Worm (Caenorhabditis elegans): Measurements from ENCODE around the gene dpyd-1.

Gene dpyd-1

ce11 chrX:5515459-5515858, 47.8 kb downstream of the dpyd-1 start:
- peak; percentile 88 for TF ChIP-seq unc-42 (tag; optimal IDR thresholded peaks at IDR 0.05)
- no peak for TF ChIP-seq ceh-22 (tag; optimal IDR thresholded peaks at IDR 0.05)
- no peak for TF ChIP-seq dve-1 (tag; optimal IDR thresholded peaks at IDR 0.05)

ce11 chrX:5516365-5516764, 48.7 kb downstream of the dpyd-1 start:
- TF ChIP-seq syd-9 (tag; optimal IDR thresholded peaks at IDR 0.05) (no peak), hlh-13 (GFP tag; optimal IDR thresholded peaks at IDR 0.05) (no peak), tbx-7 (tag; optimal IDR thresholded peaks at IDR 0.05) (no peak), ets-4 (tag; optimal IDR thresholded peaks at IDR 0.05) (no peak), hlh-6 (tag; optimal IDR thresholded peaks at IDR 0.05) (no peak), nhr-232 (tag; optimal IDR thresholded peaks at IDR 0.05) (no peak), che-1 (tag; optimal IDR thresholded peaks at IDR 0.05) (no peak), elt-4 (tag; optimal IDR thresholded peaks at IDR 0.05) (no peak), ceh-2 (tag; optimal IDR thresholded peaks at IDR 0.05) (no peak), C08G9.2 (tag; optimal IDR thresholded peaks at IDR 0.05) (no peak), elt-2 (tag; optimal IDR thresholded peaks at IDR 0.05) (no peak), fax-1 (tag; optimal IDR thresholded peaks at IDR 0.05) (no peak), Y22D7AL.16 (tag; optimal IDR thresholded peaks at IDR 0.05) (no peak), pha-2 (tag; optimal IDR thresholded peaks at IDR 0.05) (no peak), ref-2 (tag; optimal IDR thresholded peaks at IDR 0.05) (no peak), fkh-6 (tag; optimal IDR thresholded peaks at IDR 0.05) (no peak), ama-1 (optimal IDR thresholded peaks at IDR 0.05) (no peak), hlh-8 (tag; optimal IDR thresholded peaks at IDR 0.05) (no peak), dmd-4 (tag; optimal IDR thresholded peaks at IDR 0.05; ENCODE audit: borderline replicate concordance) (no peak), ztf-16 (tag; optimal IDR thresholded peaks at IDR 0.05) (no peak)

ce11 chrX:5517063-5517462, 49.4 kb downstream of the dpyd-1 start, which contains the start of gene T23F2.5:
T23F2.5 (minus strand) TSS chrX:5517163.
- TF ChIP-seq elt-2 (tag; optimal IDR thresholded peaks at IDR 0.05) (no peak), mec-3 (tag; optimal IDR thresholded peaks at IDR 0.05; ENCODE audit: borderline replicate concordance) (no peak), hlh-6 (tag; optimal IDR thresholded peaks at IDR 0.05) (no peak), pag-3 (tag; optimal IDR thresholded peaks at IDR 0.05; ENCODE audit: borderline replicate concordance) (no peak), F13H6.1 (tag; optimal IDR thresholded peaks at IDR 0.05) (no peak)

ce11 chrX:5517844-5518243, 50.2 kb downstream of the dpyd-1 start:
- TF ChIP-seq ceh-2 (tag; optimal IDR thresholded peaks at IDR 0.05) (no peak), F13H6.1 (tag; optimal IDR thresholded peaks at IDR 0.05) (no peak), unc-42 (tag; optimal IDR thresholded peaks at IDR 0.05) (no peak), ceh-22 (tag; optimal IDR thresholded peaks at IDR 0.05) (no peak), nfya-1 (tag; optimal IDR thresholded peaks at IDR 0.05) (no peak), lim-6 (tag; optimal IDR thresholded peaks at IDR 0.05) (no peak), gmeb-2 (tag; optimal IDR thresholded peaks at IDR 0.05) (no peak)

ce11 chrX:5518352-5518751, 50.7 kb downstream of the dpyd-1 start:
- TF ChIP-seq fax-1 (tag; optimal IDR thresholded peaks at IDR 0.05) (no peak), fkh-6 (tag; optimal IDR thresholded peaks at IDR 0.05) (peak; percentile 14), ref-2 (tag; optimal IDR thresholded peaks at IDR 0.05) (peak; percentile 10), dve-1 (tag; optimal IDR thresholded peaks at IDR 0.05) (no peak), ceh-31 (tag; optimal IDR thresholded peaks at IDR 0.05) (peak; percentile 49), F13H6.1 (tag; optimal IDR thresholded peaks at IDR 0.05) (no peak), hlh-6 (tag; optimal IDR thresholded peaks at IDR 0.05) (peak; percentile 74), tbx-2 (tag; optimal IDR thresholded peaks at IDR 0.05) (peak; percentile 27), ceh-34 (tag; optimal IDR thresholded peaks at IDR 0.05) (peak; percentile 24), unc-42 (tag; optimal IDR thresholded peaks at IDR 0.05) (peak; percentile 31)

ce11 chrX:5519567-5519966, 51.9 kb downstream of the dpyd-1 start:
- TF ChIP-seq unc-42 (tag; optimal IDR thresholded peaks at IDR 0.05) (peak; percentile 96), ceh-31 (tag; optimal IDR thresholded peaks at IDR 0.05) (peak; percentile 56), fax-1 (tag; optimal IDR thresholded peaks at IDR 0.05) (no peak), ahr-1 (tag; optimal IDR thresholded peaks at IDR 0.05) (no peak)
